Worm (Caenorhabditis elegans) whole organism, L4 larva: Measurements from ENCODE around the gene srw-140.

ENCODE experiments used
- ces-1 ChIP-seq: fragments of 150-350 bp; sonication (generic microtip); optimal IDR thresholded peaks from 4 replicates; lab custom pipeline; 2014; ENCODE audit warnings: missing biosample characterization, missing genetic modification reagents, missing genetic modification characterization
- fos-1 ChIP-seq: fragments of 150-350 bp; optimal IDR thresholded peaks from 2 replicates; lab custom pipeline; 2014; ENCODE audit warnings: missing biosample characterization, missing genetic modification characterization
- lin-29 ChIP-seq: fragments of 200-800 bp; sonication (Bioruptor generic); IDR thresholded peaks from 2 replicates; pipeline ENCODE4 v1.3.6; 2022; ENCODE audit warnings: missing genetic modification reagents, missing genetic modification characterization, missing compliant biosample characterization
- nhr-11 ChIP-seq: fragments of 150-350 bp; optimal IDR thresholded peaks from 2 replicates; lab custom pipeline; 2014; ENCODE audit warnings: missing biosample characterization, missing genetic modification characterization
- pha-4 ChIP-seq, 2 experiments: fragments of 150-350 bp in 1 of 2; fragments of 200-800 bp in 1 of 2; sonication (Bioruptor generic) in 1 of 2; IDR thresholded peaks in 1 of 2; optimal IDR thresholded peaks in 1 of 2; 2 replicates each; pipeline versions ENCODE4 v1.3.6 to Lab custom; 2014 to 2022; ENCODE audit warnings: missing genetic modification characterization in 2 of 2, missing genetic modification reagents in 2 of 2, missing biosample characterization in 1 of 2, missing compliant biosample characterization in 1 of 2
- snpc-4 ChIP-seq: fragments of 150-350 bp; optimal IDR thresholded peaks from 2 replicates; lab custom pipeline; 2014; ENCODE audit warnings: missing biosample characterization, missing genetic modification characterization
- tra-1 ChIP-seq: fragments of 200-800 bp; sonication (Bioruptor generic); IDR thresholded peaks from 2 replicates; pipeline ENCODE4 v1.3.6; 2022; ENCODE audit warnings: missing genetic modification reagents, missing genetic modification characterization, missing compliant biosample characterization

- TF ChIP-seq tra-1 (GFP tag; lab: Robert Waterston, UW), result no peak
- no peak for TF ChIP-seq nhr-11 (tag; lab: Kevin White, UChicago)
- TF ChIP-seq pha-4 (GFP tag; IDR thresholded peaks at IDR 0.05; lab: Robert Waterston, UW), result no peak
- TF ChIP-seq pha-4 (tag; optimal IDR thresholded peaks at IDR 0.05; lab: Kevin White, UChicago), result no peak
- TF ChIP-seq snpc-4, result no peak
- TF ChIP-seq fos-1 (tag; lab: Kevin White, UChicago), result no peak
- TF ChIP-seq lin-29 (GFP tag; lab: Robert Waterston, UW), result no peak
- no peak for TF ChIP-seq ces-1 (GFP tag; lab: Kevin White, UChicago)
Observed at ce11 chrV:5203643-5204042, 38.1 kb downstream of the srw-140 start.
